Fruit fly (Drosophila melanogaster): ENCODE results near the gene CG14324.

CG14324 gene

dm6 chr3R:17647444-17647843 is 28.8 kb upstream of the CG14324 start, which contains the start of gene CG14322 (continued):
- TF ChIP-seq sc (optimal IDR thresholded peaks at IDR 0.05) (no peak), sc (GFP tag; optimal IDR thresholded peaks at IDR 0.05) (no peak), HLHmδ (GFP tag; optimal IDR thresholded peaks at IDR 0.05) (no peak), disco-r (GFP tag; optimal IDR thresholded peaks at IDR 0.05) (no peak), CG11093 (GFP tag; IDR thresholded peaks at IDR 0.05) (no peak), stc (GFP tag; IDR thresholded peaks at IDR 0.05) (no peak), HLH54F (GFP tag; optimal IDR thresholded peaks at IDR 0.05) (no peak), CG1603 (tag; optimal IDR thresholded peaks at IDR 0.05) (peak; percentile 53), CG8089 (GFP tag; optimal IDR thresholded peaks at IDR 0.05) (no peak), ind (GFP tag; optimal IDR thresholded peaks at IDR 0.05) (peak; percentile 1), NK7.1 (GFP tag; optimal IDR thresholded peaks at IDR 0.05) (no peak), Max (GFP tag; optimal IDR thresholded peaks at IDR 0.05) (no peak), kni (GFP tag; optimal IDR thresholded peaks at IDR 0.05) (no peak), CG5245 (GFP tag; optimal IDR thresholded peaks at IDR 0.05) (no peak), CG4328 (GFP tag; optimal IDR thresholded peaks at IDR 0.05) (no peak), Blimp-1 (GFP tag; optimal IDR thresholded peaks at IDR 0.05) (no peak), Lpt (GFP tag; optimal IDR thresholded peaks at IDR 0.05) (no peak), CG3065 (GFP tag; optimal IDR thresholded peaks at IDR 0.05) (no peak), croc (GFP tag; conservative IDR thresholded peaks at IDR 0.05) (no peak), ranshi (GFP tag; IDR thresholded peaks at IDR 0.05) (no peak), gcm2 (GFP tag; optimal IDR thresholded peaks at IDR 0.05) (no peak), CG32772 (GFP tag; IDR thresholded peaks at IDR 0.05) (no peak), ATbp (GFP tag; optimal IDR thresholded peaks at IDR 0.05) (no peak), CG8924 (tag; optimal IDR thresholded peaks at IDR 0.05) (no peak), gem (tag; optimal IDR thresholded peaks at IDR 0.05) (peak; percentile 18), CG17385 (GFP tag; optimal IDR thresholded peaks at IDR 0.05) (no peak), CG30403 (GFP tag; optimal IDR thresholded peaks at IDR 0.05) (peak; percentile 5), Elba2 (GFP tag; optimal IDR thresholded peaks at IDR 0.05) (peak; percentile 13), CoRest (tag; optimal IDR thresholded peaks at IDR 0.05) (peak; percentile 12), bab2 (GFP tag; optimal IDR thresholded peaks at IDR 0.05) (no peak), Dip2 (GFP tag; IDR thresholded peaks at IDR 0.05) (no peak), ash1 (GFP tag; optimal IDR thresholded peaks at IDR 0.05) (no peak), Scr (GFP tag; IDR thresholded peaks at IDR 0.05; ENCODE audit: partially characterized antibody) (0 out of 2 replicates have a peak, but pooled peaks have one; percentile 33), CG10979 (tag; optimal IDR thresholded peaks at IDR 0.05) (no peak), CG13296 (GFP tag; optimal IDR thresholded peaks at IDR 0.05) (no peak), cad (GFP tag; optimal IDR thresholded peaks at IDR 0.05) (no peak), sens (GFP tag) (peak; percentile 77), aop (GFP tag; IDR thresholded peaks at IDR 0.05) (no peak), CG18011 (GFP tag; optimal IDR thresholded peaks at IDR 0.05) (no peak), CG42726 (GFP tag; IDR thresholded peaks at IDR 0.05; ENCODE audit: partially characterized antibody) (no peak), CG9817 (tag; optimal IDR thresholded peaks at IDR 0.05) (peak; percentile 14), Atf-2 (GFP tag; optimal IDR thresholded peaks at IDR 0.05) (no peak), CG10565 (GFP tag; optimal IDR thresholded peaks at IDR 0.05) (no peak), scrt (GFP tag; optimal IDR thresholded peaks at IDR 0.05) (no peak), CG13775 (GFP tag; optimal IDR thresholded peaks at IDR 0.05) (no peak), CG8290 (GFP tag; optimal IDR thresholded peaks at IDR 0.05) (no peak), CG8290 (tag; optimal IDR thresholded peaks at IDR 0.05) (peak in 1 of 2 experiments; percentile 40), CG9215 (GFP tag; IDR thresholded peaks at IDR 0.05) (no peak), Dll (GFP tag; IDR thresholded peaks at IDR 0.05; ENCODE audit: partially characterized antibody) (peak; percentile 45; the same call in 2 of the 4 replicates), Doc3 (GFP tag; IDR thresholded peaks at IDR 0.05; ENCODE audit: partially characterized antibody) (no peak), CG1529 (GFP tag; optimal IDR thresholded peaks at IDR 0.05) (no peak), stwl (tag; optimal IDR thresholded peaks at IDR 0.05) (peak; percentile 77)

Measured in whole organism, embryonic.